Worm (Caenorhabditis elegans): Measurements from ENCODE around the gene C14E2.5.

The C14E2.5 gene

DNA sequence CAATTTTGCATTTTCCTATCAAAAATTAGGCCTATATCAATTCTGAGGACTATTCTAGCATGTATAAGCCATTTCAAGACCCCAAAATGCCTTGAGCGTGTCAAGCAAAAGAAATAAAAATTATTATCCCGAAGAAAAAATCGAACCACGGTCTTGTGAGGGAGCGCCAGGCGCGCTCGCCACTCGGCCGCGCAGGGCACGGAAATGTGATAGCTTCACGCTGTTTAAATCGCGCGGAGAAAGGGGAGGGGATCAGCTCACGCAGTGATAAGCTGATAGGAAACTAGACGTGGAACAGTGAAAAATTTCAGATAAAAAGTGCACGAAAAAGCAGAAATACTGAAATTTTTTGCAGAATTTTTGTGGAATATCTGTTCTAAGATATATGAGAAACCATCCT lies 12.6 kb upstream of the C14E2.5 start (continued):
- no peak for TF ChIP-seq egl-18 (GFP tag; IDR thresholded peaks at IDR 0.05)
- peak; percentile 50 to 88 for TF ChIP-seq rec-8 (tag; optimal IDR thresholded peaks at IDR 0.05)
- no peak for TF ChIP-seq sea-2 (GFP tag; IDR thresholded peaks at IDR 0.05)
- peak; percentile 45 for TF ChIP-seq unc-130 (GFP tag; optimal IDR thresholded peaks at IDR 0.05)
- no peak for TF ChIP-seq lin-40 (tag; optimal IDR thresholded peaks at IDR 0.05)
- TF ChIP-seq F23B12.7 (tag; optimal IDR thresholded peaks at IDR 0.05; ENCODE audit: insufficient read depth): peak; percentile 54
- no peak for TF ChIP-seq nhr-120 (GFP tag; IDR thresholded peaks at IDR 0.05)
- no peak for TF ChIP-seq F57C9.4 (tag; optimal IDR thresholded peaks at IDR 0.05)
- peak; percentile 69 for TF ChIP-seq chd-7 (tag; optimal IDR thresholded peaks at IDR 0.05)
- TF ChIP-seq ztf-3 (GFP tag; optimal IDR thresholded peaks at IDR 0.05): no peak
- TF ChIP-seq ztf-26 (tag; optimal IDR thresholded peaks at IDR 0.05): peak; percentile 64
- TF ChIP-seq attf-6 (GFP tag; IDR thresholded peaks at IDR 0.05): no peak
- no peak for TF ChIP-seq aptf-3 (GFP tag; IDR thresholded peaks at IDR 0.05)
- peak; percentile 56 for TF ChIP-seq T07F8.4 (tag; optimal IDR thresholded peaks at IDR 0.05)
- no peak for TF ChIP-seq F37B4.10 (GFP tag; IDR thresholded peaks at IDR 0.05)
- no peak for TF ChIP-seq ZK185.1 (tag; optimal IDR thresholded peaks at IDR 0.05; ENCODE audit: poor library complexity, severe bottlenecking)
- TF ChIP-seq nhr-179 (tag; optimal IDR thresholded peaks at IDR 0.05): peak; percentile 36
- no peak for TF ChIP-seq sdz-38 (tag; optimal IDR thresholded peaks at IDR 0.05)
- TF ChIP-seq Y56A3A.18 (GFP tag; IDR thresholded peaks at IDR 0.05): peak; percentile 76
- peak; percentile 61 for TF ChIP-seq ztf-18 (tag; optimal IDR thresholded peaks at IDR 0.05)
- peak; percentile 83 for TF ChIP-seq zim-3 (tag; optimal IDR thresholded peaks at IDR 0.05)
- no peak for TF ChIP-seq lag-1 (GFP tag; IDR thresholded peaks at IDR 0.05)
- TF ChIP-seq attf-3 (GFP tag; conservative IDR thresholded peaks at IDR 0.05): no peak
- peak; percentile 59; the same call in 1 of the 2 replicates for TF ChIP-seq B0336.3 (GFP tag; IDR thresholded peaks at IDR 0.05)
- TF ChIP-seq lir-1 (GFP tag; conservative IDR thresholded peaks at IDR 0.05): 0 out of 2 replicates have a peak, but pooled peaks have one; percentile 33
- peak; percentile 87 for TF ChIP-seq zfh-2 (GFP tag; conservative IDR thresholded peaks at IDR 0.05)
- TF ChIP-seq hsf-1 (GFP tag; IDR thresholded peaks at IDR 0.05): peak; percentile 23; the same call in 1 of the 2 replicates
- TF ChIP-seq snpc-3.4 (tag; optimal IDR thresholded peaks at IDR 0.05): peak; percentile 57
- peak; percentile 43 for TF ChIP-seq mes-4 (tag; optimal IDR thresholded peaks at IDR 0.05)
- TF ChIP-seq ekl-4 (GFP tag; IDR thresholded peaks at IDR 0.05): 0 out of 2 replicates have a peak, but pooled peaks have one; percentile 32
- TF ChIP-seq tbp1 (GFP tag; optimal IDR thresholded peaks at IDR 0.05): peak; percentile 98
- no peak for TF ChIP-seq lin-35 (GFP tag; optimal IDR thresholded peaks at IDR 0.05)
- no peak for TF ChIP-seq madf-8 (GFP tag; conservative IDR thresholded peaks at IDR 0.05)
- peak; percentile 40 for TF ChIP-seq hrde-1 (tag; optimal IDR thresholded peaks at IDR 0.05; ENCODE audit: borderline replicate concordance)
- TF ChIP-seq dpl-1 (GFP tag; optimal IDR thresholded peaks at IDR 0.05): no peak
- TF ChIP-seq hlh-26 (GFP tag; conservative IDR thresholded peaks at IDR 0.05): no peak
- TF ChIP-seq unc-62 (GFP tag; optimal IDR thresholded peaks at IDR 0.05): no peak
- TF ChIP-seq hmg-1.2 (GFP tag; IDR thresholded peaks at IDR 0.05): peak; percentile 78

DNA sequence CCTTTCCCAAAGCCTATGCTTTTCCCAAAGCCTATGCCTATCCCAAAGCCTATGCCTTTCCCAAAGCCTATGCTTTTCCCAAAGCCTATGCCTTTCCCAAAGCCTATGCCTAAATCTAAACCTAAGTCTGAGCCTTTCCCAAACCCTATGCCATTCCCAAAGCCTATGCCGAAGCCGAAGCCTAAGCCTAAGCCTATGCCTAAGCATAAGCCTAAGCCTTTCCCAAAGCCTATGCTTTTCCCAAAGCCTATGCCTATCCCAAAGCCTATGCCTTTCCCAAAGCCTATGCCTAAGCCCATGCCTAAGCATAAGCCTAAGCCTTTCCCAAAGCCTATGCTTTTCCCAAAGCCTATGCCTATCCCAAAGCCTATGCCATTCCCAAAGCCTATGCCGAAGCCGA lies 11.6 kb upstream of the C14E2.5 start:
- TF ChIP-seq hsf-1 (GFP tag; IDR thresholded peaks at IDR 0.05): 0 out of 2 replicates have a peak, but pooled peaks have one; percentile 51
- TF ChIP-seq madf-3 (GFP tag; IDR thresholded peaks at IDR 0.05): peak; percentile 62; the same call in 1 of the 2 replicates

All from whole organism, young adult.